Fruit fly (Drosophila melanogaster) whole organism, pupa: Measurements from ENCODE around the gene CG33523.

Experiments used
- CG10348 ChIP-seq: fragments of 200-800 bp; sonication (Bioruptor generic); IDR thresholded peaks from 2 replicates; pipeline ENCODE4 v1.3.6; 2022; ENCODE audit warnings: missing biosample characterization, missing genetic modification characterization
- CG12605 ChIP-seq: fragments of 200-800 bp; sonication (Bioruptor generic); IDR thresholded peaks from 2 replicates; pipeline ENCODE4 v1.3.6; 2022; ENCODE audit warnings: missing biosample characterization, missing genetic modification characterization
- CG13204 ChIP-seq: fragments of 200-800 bp; sonication (Bioruptor generic); optimal IDR thresholded peaks from 2 replicates; lab custom pipeline; 2018; ENCODE audit warnings: missing biosample characterization, mild to moderate bottlenecking, missing genetic modification characterization, moderate library complexity
- CG15710 ChIP-seq: fragments of 200-800 bp; sonication (Bioruptor generic); optimal IDR thresholded peaks from 2 replicates; lab custom pipeline; 2018; ENCODE audit warnings: missing biosample characterization, mild to moderate bottlenecking, missing genetic modification characterization, moderate library complexity
- CG17806 ChIP-seq: fragments of 200-800 bp; sonication (Bioruptor generic); optimal IDR thresholded peaks from 2 replicates; lab custom pipeline; 2018; ENCODE audit warnings: missing biosample characterization, mild to moderate bottlenecking, missing genetic modification characterization, moderate library complexity
- CG32121 ChIP-seq: fragments of 200-800 bp; sonication (Bioruptor generic); IDR thresholded peaks from 2 replicates; pipeline ENCODE4 v1.3.6; 2022; ENCODE audit warnings: missing biosample characterization, missing genetic modification characterization
- CG34367 ChIP-seq: fragments of 200-800 bp; sonication (Bioruptor generic); optimal IDR thresholded peaks from 2 replicates; lab custom pipeline; 2018; ENCODE audit warnings: missing biosample characterization, mild to moderate bottlenecking, missing genetic modification characterization
- CG4496 ChIP-seq: fragments of 200-800 bp; sonication (Bioruptor generic); IDR thresholded peaks from 3 replicates; pipeline ENCODE4 v1.3.6; 2022; ENCODE audit warnings: missing biosample characterization, missing genetic modification characterization
- CG8159 ChIP-seq: fragments of 200-800 bp; sonication (Bioruptor generic); optimal IDR thresholded peaks from 3 replicates; lab custom pipeline; 2018; ENCODE audit warnings: missing biosample characterization, mild to moderate bottlenecking, missing genetic modification characterization, moderate library complexity
- CG8301 ChIP-seq: fragments of 200-800 bp; sonication (Bioruptor generic); optimal IDR thresholded peaks from 2 replicates; lab custom pipeline; 2018; ENCODE audit warnings: missing biosample characterization, mild to moderate bottlenecking, missing genetic modification characterization
- CG9948 ChIP-seq: fragments of 200-800 bp; sonication (Bioruptor generic); optimal IDR thresholded peaks from 2 replicates; lab custom pipeline; 2018; ENCODE audit warnings: missing biosample characterization, mild to moderate bottlenecking, missing genetic modification characterization, moderate library complexity
- D1 ChIP-seq: fragments of 200-800 bp; sonication (Bioruptor generic); optimal IDR thresholded peaks from 2 replicates; lab custom pipeline; 2018; ENCODE audit warnings: missing biosample characterization, mild to moderate bottlenecking, missing genetic modification characterization, moderate library complexity
- EcR ChIP-seq: fragments of 200-800 bp; sonication (Bioruptor generic); optimal IDR thresholded peaks from 3 replicates; lab custom pipeline; 2019; ENCODE audit warnings: missing biosample characterization, missing genetic modification characterization, mild to moderate bottlenecking, moderate library complexity, missing genetic modification reagents
- Ets98B ChIP-seq: fragments of 200-800 bp; sonication (Bioruptor generic); IDR thresholded peaks from 2 replicates; pipeline ENCODE4 v1.3.6; 2022; ENCODE audit warnings: missing biosample characterization, missing genetic modification characterization
- Pif1A ChIP-seq: fragments of 200-800 bp; sonication (Bioruptor generic); optimal IDR thresholded peaks from 3 replicates; lab custom pipeline; 2016; ENCODE audit warnings: missing biosample characterization, missing genetic modification characterization
- Pif1B ChIP-seq: fragments of 200-800 bp; sonication (Bioruptor generic); optimal IDR thresholded peaks from 3 replicates; lab custom pipeline; 2016; ENCODE audit warnings: missing biosample characterization, missing genetic modification characterization
- Snoo ChIP-seq: fragments of 200-800 bp; sonication (Bioruptor generic); optimal IDR thresholded peaks from 3 replicates; lab custom pipeline; 2017; ENCODE audit warnings: missing biosample characterization, mild to moderate bottlenecking, missing genetic modification characterization, inconsistent platforms
- fd96Ca ChIP-seq: fragments of 200-800 bp; sonication (Bioruptor generic); IDR thresholded peaks from 3 replicates; pipeline ENCODE4 v1.3.6; 2022; ENCODE audit warnings: missing biosample characterization, missing genetic modification characterization
- gl ChIP-seq: fragments of 200-800 bp; sonication (Bioruptor generic); optimal IDR thresholded peaks from 2 replicates; lab custom pipeline; 2018; ENCODE audit warnings: missing biosample characterization, mild to moderate bottlenecking, missing genetic modification characterization
- rn ChIP-seq: fragments of 200-800 bp; sonication (Bioruptor generic); IDR thresholded peaks from 2 replicates; pipeline ENCODE4 v1.3.6; 2022; ENCODE audit warnings: missing biosample characterization, missing genetic modification characterization

The CG33523 gene

DNA sequence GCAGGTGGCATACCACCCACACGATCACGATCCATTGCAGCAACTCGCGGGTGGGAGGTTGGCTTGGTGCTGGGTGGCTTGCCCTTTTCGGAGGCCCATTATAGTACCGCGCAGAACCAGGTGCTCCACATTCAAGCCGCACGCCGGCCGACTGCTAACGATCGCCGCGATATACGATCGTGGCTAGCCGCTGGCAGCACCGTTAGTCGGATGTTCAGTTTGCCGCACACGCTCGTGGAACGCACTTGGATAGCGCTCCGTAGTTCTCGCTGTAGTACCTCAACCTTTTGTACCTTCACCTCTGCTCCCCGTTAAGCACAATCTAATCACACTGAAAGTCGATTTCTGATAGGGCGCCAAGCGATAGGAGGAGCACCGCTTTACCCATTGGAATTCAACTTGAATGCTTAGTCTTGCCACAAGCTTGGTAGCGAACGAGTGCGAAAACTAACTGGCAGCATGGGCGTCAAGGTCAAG, at the start of gene CG33523:
TSS of gene CG33523 (plus strand) at position 217 of the 477 bp plus-strand sequence.
- TF ChIP-seq CG4496 (GFP tag; lab: Robert Waterston, UW) (no peak), CG32121 (GFP tag; lab: Robert Waterston, UW) (0 out of 2 replicates have a peak, but pooled peaks have one; percentile 19)

DNA sequence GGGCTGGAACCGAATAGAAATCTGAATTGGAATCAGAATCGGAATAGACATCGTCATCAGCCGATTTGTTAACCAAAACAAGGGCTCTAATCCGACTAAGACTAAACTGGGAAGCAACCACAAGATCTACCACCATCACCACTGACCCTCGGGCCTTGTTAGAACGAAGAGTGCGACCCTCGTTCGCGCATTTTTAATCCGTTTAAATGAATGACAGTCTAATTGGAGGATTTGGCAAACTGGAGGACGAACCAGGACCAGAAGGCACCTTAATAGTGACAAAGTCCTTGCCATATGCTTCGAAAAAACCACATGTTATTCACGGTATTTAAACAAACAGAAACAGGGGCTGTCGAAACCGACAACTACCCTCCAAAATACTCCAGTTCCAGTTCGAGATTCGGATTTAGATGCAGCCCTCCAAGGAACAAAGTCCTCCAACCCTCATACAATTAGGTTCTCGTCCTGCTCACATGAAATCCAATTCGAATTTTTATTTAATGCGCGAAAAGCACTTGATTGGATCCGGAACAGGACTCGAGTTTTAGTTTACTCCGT, 44.8 kb upstream of the CG33523 start:
- TF ChIP-seq CG13204 (GFP tag; lab: Kevin White, UChicago) (no peak), EcR (GFP tag; lab: Kevin White, UChicago) (no peak), fd96Ca (GFP tag; lab: Robert Waterston, UW) (no peak)

DNA sequence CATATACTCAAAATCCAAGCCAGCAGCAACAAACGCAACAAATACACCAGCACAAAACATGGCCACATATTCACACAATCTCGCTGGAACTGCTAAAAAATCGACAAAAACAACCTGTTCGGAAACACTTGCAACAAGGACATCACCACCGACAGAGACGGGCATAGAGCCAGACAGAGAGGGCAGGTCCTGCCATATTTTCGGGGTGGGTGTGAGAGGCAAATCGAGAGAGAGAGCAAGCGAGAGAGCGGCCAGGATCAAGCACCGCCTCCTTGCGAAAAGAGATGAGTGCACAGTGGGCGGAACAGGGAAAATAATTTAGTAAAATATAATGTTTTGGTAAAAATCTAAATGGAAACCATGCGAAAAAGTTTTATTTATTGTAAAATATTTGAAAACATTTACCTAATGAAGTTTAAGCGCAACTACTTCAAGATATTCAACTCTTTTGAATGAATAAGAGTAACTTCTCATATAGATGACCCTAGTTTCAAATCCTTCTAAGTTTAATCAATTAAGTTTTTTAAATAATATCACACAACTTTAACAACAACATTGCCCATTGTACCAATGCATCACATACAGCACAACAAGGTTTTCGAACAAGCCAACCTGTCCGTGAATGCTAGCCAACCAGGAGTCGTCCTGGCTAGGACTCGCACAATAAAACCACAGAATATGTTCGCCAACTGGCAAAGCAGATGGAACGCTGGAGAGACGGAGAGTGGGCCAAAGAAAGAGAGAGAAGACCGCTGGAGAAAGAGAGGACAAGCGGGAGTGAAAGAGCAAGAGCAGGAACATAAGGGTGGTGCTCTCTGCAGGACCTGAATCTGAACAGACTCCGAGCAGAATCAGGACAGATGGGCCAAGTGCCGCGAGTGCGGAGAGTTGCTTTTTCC, 42.1 kb upstream of the CG33523 start:
- TF ChIP-seq fd96Ca (GFP tag; lab: Robert Waterston, UW) (no peak), Pif1A (GFP tag; lab: Kevin White, UChicago) (peak; percentile 20), CG8159 (tag; lab: Kevin White, UChicago) (no peak), CG12605 (no peak)

DNA sequence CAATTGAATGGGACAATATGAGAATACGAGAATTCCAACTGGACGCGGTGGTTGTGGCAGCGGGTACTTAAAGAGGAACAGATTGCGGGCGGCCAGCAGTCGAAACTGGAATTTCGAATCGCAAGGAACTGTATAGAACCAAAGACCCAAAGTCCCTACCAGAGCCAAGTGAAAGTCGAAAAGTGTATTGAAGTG, 41.6 kb upstream of the CG33523 start, which contains the start of gene CG13287:
TSS of gene CG13287 (plus strand) at position 96 of the 195 bp plus-strand sequence.
- no peak for TF ChIP-seq Ets98B (GFP tag; lab: Robert Waterston, UW)
- TF ChIP-seq CG17806: no peak
- TF ChIP-seq EcR (GFP tag; lab: Kevin White, UChicago): no peak
- TF ChIP-seq fd96Ca (GFP tag; lab: Robert Waterston, UW): no peak
- TF ChIP-seq Pif1A (GFP tag; lab: Kevin White, UChicago): no peak
- TF ChIP-seq CG12605: no peak
- TF ChIP-seq CG13204 (GFP tag; lab: Kevin White, UChicago): no peak
- TF ChIP-seq CG9948 (tag; lab: Kevin White, UChicago): no peak
- no peak for TF ChIP-seq Pif1B (GFP tag; lab: Kevin White, UChicago)
- TF ChIP-seq Snoo (tag; lab: Kevin White, UChicago): no peak
- no peak for TF ChIP-seq D1
- TF ChIP-seq CG34367: no peak
- no peak for TF ChIP-seq rn
- no peak for TF ChIP-seq CG4496 (GFP tag; lab: Robert Waterston, UW)
- no peak for TF ChIP-seq CG8301
- no peak for TF ChIP-seq CG32121 (GFP tag; lab: Robert Waterston, UW)
- TF ChIP-seq, all 21 proteins: peak for 0

DNA sequence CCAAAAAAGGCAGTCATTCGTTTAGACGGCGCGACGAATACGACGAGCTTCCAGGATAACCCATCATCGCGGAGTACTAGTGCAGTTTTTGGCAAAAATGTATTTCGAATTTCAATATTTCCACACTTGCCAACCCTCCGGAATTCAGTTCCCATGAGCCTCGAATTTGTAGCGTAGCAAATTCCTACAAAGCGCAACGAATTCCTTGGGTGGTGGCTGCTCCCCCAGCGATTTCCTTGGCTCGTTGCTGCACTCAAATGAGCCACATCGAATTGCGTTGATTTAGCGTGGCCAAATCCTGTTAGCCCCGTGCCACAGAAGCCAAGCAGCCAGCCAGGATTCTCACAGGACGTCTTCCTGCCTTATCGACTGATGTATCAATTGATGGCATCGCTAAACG, 38.9 kb upstream of the CG33523 start:
- no peak for TF ChIP-seq CG17806
- TF ChIP-seq D1: no peak

DNA sequence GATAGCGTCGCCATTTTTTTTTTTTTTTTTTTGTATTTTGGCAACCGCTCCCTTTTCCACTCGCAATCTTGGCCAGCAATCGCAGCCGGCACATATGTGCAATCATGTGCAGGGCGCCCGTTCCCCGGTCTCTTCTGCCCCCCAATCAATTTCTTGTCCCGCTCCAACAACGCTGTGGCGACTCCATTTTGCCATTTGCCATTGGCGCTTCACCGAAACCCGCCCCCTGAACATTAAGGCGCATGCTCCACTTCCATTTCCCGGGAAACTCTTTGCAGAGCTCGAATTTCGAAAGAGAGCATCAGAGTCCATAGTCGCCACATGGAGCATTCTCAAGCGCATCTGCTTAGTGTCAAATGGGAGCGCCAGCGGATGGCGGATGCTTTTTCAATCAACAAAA, 32.5 kb upstream of the CG33523 start:
- TF ChIP-seq CG10348: no peak
- no peak for TF ChIP-seq D1
- TF ChIP-seq Ets98B (GFP tag; lab: Robert Waterston, UW): no peak
- no peak for TF ChIP-seq gl (tag; lab: Kevin White, UChicago)
- no peak for TF ChIP-seq fd96Ca (GFP tag; lab: Robert Waterston, UW)
- no peak for TF ChIP-seq CG4496 (GFP tag; lab: Robert Waterston, UW)
- TF ChIP-seq rn: no peak
- TF ChIP-seq CG12605: no peak
- TF ChIP-seq Pif1A (GFP tag; lab: Kevin White, UChicago): no peak
- TF ChIP-seq Snoo (tag; lab: Kevin White, UChicago): no peak
- TF ChIP-seq CG8159 (tag; lab: Kevin White, UChicago): no peak
- no peak for TF ChIP-seq CG15710 (tag; lab: Kevin White, UChicago)
- TF ChIP-seq CG9948 (tag; lab: Kevin White, UChicago): no peak
- TF ChIP-seq CG34367: no peak

DNA sequence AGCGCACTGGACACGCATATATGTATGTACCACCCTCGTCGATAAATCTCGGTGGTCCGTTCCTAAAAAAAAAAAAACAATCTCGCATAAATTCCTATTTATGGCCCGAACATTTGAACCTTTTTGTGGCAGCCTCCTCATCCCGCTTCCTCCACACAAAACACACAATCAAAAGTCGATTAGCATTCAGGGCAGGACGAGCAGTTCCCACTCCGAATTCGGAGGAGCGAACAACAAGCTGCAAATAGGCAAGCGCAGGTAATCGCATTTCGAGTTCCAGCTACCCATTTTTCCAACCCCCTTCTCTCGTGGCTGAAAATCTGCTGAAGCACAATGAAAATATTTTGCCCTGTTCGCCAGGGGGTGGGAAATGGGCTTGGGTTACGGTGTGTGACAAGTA, 31.9 kb upstream of the CG33523 start:
- TF ChIP-seq Snoo (tag; lab: Kevin White, UChicago) (no peak), gl (tag; lab: Kevin White, UChicago) (no peak), CG17806 (no peak), Pif1A (GFP tag; lab: Kevin White, UChicago) (no peak), EcR (GFP tag; lab: Kevin White, UChicago) (no peak), CG15710 (tag; lab: Kevin White, UChicago) (no peak), CG4496 (GFP tag; lab: Robert Waterston, UW) (no peak), CG12605 (no peak), D1 (no peak), Ets98B (GFP tag; lab: Robert Waterston, UW) (no peak), rn (no peak), Pif1B (GFP tag; lab: Kevin White, UChicago) (no peak), CG13204 (GFP tag; lab: Kevin White, UChicago) (no peak), CG9948 (tag; lab: Kevin White, UChicago) (no peak)
